Fruit fly (Drosophila melanogaster) whole organism, prepupa: ENCODE measurements around the gene MFS10.
A peak's percentile ranks its signal among the peaks of the same experiment; 100 is the strongest.

ENCODE experiments used
- CG11294 ChIP-seq: fragments of 200-800 bp; sonication (Bioruptor generic); IDR thresholded peaks from 2 replicates; pipeline ENCODE4 v1.3.6; 2022; ENCODE audit warnings: missing biosample characterization, missing genetic modification characterization
- CG34406 ChIP-seq: fragments of 200-800 bp; sonication (Bioruptor generic); optimal IDR thresholded peaks from 3 replicates; lab custom pipeline; 2016; ENCODE audit warnings: missing biosample characterization, missing genetic modification characterization
- CG8632 ChIP-seq: fragments of 200-800 bp; sonication (Bioruptor generic); optimal IDR thresholded peaks from 3 replicates; lab custom pipeline; 2016; ENCODE audit warnings: missing biosample characterization, missing genetic modification characterization
- lz ChIP-seq: fragments of 200-800 bp; sonication (Bioruptor generic); optimal IDR thresholded peaks from 3 replicates; lab custom pipeline; 2016; ENCODE audit warnings: missing biosample characterization, missing genetic modification characterization

- TF ChIP-seq CG11294 (GFP tag; lab: Robert Waterston, UW): no peak
- TF ChIP-seq CG34406 (GFP tag; lab: Kevin White, UChicago): no peak
- peak; percentile 8 for TF ChIP-seq CG8632
- TF ChIP-seq lz: no peak
Measured at dm6 chrX:13114861-13115260, 14.0 kb upstream of the MFS10 start, which contains the start of gene CG42237.
